Fruit fly (Drosophila melanogaster) whole organism, embryonic: ENCODE measurements around the gene NdufV3.

Experiments used
- BEAF-32 ChIP-seq: fragments of 200-800 bp; sonication (Bioruptor generic); optimal IDR thresholded peaks from 3 replicates; lab custom pipeline; 2017; ENCODE audit warnings: missing biosample characterization, missing genetic modification characterization, mild to moderate bottlenecking, moderate library complexity, missing genetic modification reagents
- Bgb ChIP-seq: fragments of 200-800 bp; sonication (Bioruptor generic); IDR thresholded peaks from 2 replicates; pipeline ENCODE4 v1.3.6; 2022; ENCODE audit warnings: missing biosample characterization, missing genetic modification characterization; ENCODE audit not compliant: partially characterized antibody
- CG10147 ChIP-seq: fragments of 200-800 bp; sonication (Bioruptor generic); optimal IDR thresholded peaks from 2 replicates; lab custom pipeline; 2019; ENCODE audit warnings: missing biosample characterization, mild to moderate bottlenecking, missing genetic modification characterization, moderate library complexity
- CG10543 ChIP-seq: fragments of 200-800 bp; sonication (Bioruptor generic); optimal IDR thresholded peaks from 3 replicates; lab custom pipeline; 2017; ENCODE audit warnings: missing biosample characterization, mild to moderate bottlenecking, missing genetic modification characterization, moderate library complexity
- CG12155 ChIP-seq: fragments of 200-800 bp; sonication (Bioruptor generic); optimal IDR thresholded peaks from 3 replicates; lab custom pipeline; 2016; ENCODE audit warnings: missing biosample characterization, missing genetic modification characterization
- CG12744 ChIP-seq: fragments of 200-800 bp; sonication (Bioruptor generic); optimal IDR thresholded peaks from 2 replicates; lab custom pipeline; 2016; ENCODE audit warnings: missing biosample characterization, missing genetic modification characterization
- CG12942 ChIP-seq: fragments of 200-800 bp; sonication (Bioruptor generic); optimal IDR thresholded peaks from 3 replicates; lab custom pipeline; 2016; ENCODE audit warnings: missing biosample characterization, missing genetic modification characterization
- CG13287 ChIP-seq: fragments of 200-800 bp; sonication (Bioruptor generic); IDR thresholded peaks from 2 replicates; pipeline ENCODE4 v1.3.6; 2022; ENCODE audit warnings: missing biosample characterization, missing genetic modification characterization; ENCODE audit not compliant: partially characterized antibody
- CG13296 ChIP-seq: fragments of 200-800 bp; sonication (Bioruptor generic); optimal IDR thresholded peaks from 3 replicates; lab custom pipeline; 2018; ENCODE audit warnings: missing biosample characterization, mild to moderate bottlenecking, missing genetic modification characterization
- CG17359 ChIP-seq: fragments of 200-800 bp; sonication (Bioruptor generic); optimal IDR thresholded peaks from 3 replicates; lab custom pipeline; 2018; ENCODE audit warnings: missing biosample characterization, mild to moderate bottlenecking, missing genetic modification characterization, moderate library complexity
- CG17802 ChIP-seq: fragments of 200-800 bp; sonication (Bioruptor generic); optimal IDR thresholded peaks from 2 replicates; lab custom pipeline; 2018; ENCODE audit warnings: missing biosample characterization, mild to moderate bottlenecking, missing genetic modification characterization, moderate library complexity
- CG1792 ChIP-seq: fragments of 200-800 bp; sonication (Bioruptor generic); optimal IDR thresholded peaks from 2 replicates; lab custom pipeline; 2016; ENCODE audit warnings: missing biosample characterization, missing genetic modification characterization
- CG3407 ChIP-seq: fragments of 200-800 bp; sonication (Bioruptor generic); optimal IDR thresholded peaks from 2 replicates; lab custom pipeline; 2018; ENCODE audit warnings: missing biosample characterization, mild to moderate bottlenecking, missing genetic modification characterization
- CG5180 ChIP-seq: fragments of 200-800 bp; sonication (Bioruptor generic); optimal IDR thresholded peaks from 3 replicates; lab custom pipeline; 2017; ENCODE audit warnings: missing biosample characterization, missing genetic modification characterization, mild to moderate bottlenecking, moderate library complexity, missing genetic modification reagents
- CG6765 ChIP-seq: fragments of 200-800 bp; sonication (Bioruptor generic); optimal IDR thresholded peaks from 3 replicates; lab custom pipeline; 2017; ENCODE audit warnings: missing biosample characterization, mild to moderate bottlenecking, missing genetic modification characterization
- CG7556 ChIP-seq: fragments of 200-800 bp; sonication (Bioruptor generic); optimal IDR thresholded peaks from 2 replicates; lab custom pipeline; 2017; ENCODE audit warnings: missing biosample characterization, mild to moderate bottlenecking, missing genetic modification characterization
- CTCF ChIP-seq: fragments of 200-800 bp; sonication (Bioruptor generic); optimal IDR thresholded peaks from 2 replicates; lab custom pipeline; 2017; ENCODE audit warnings: missing biosample characterization, mild to moderate bottlenecking, missing genetic modification characterization, moderate library complexity
- Dad ChIP-seq: fragments of 200-800 bp; sonication (Bioruptor generic); optimal IDR thresholded peaks from 3 replicates; lab custom pipeline; 2016; ENCODE audit warnings: missing biosample characterization, missing genetic modification characterization
- Dek ChIP-seq: fragments of 200-800 bp; sonication (Bioruptor generic); optimal IDR thresholded peaks from 3 replicates; lab custom pipeline; 2019; ENCODE audit warnings: missing biosample characterization, mild to moderate bottlenecking, missing genetic modification characterization, moderate library complexity
- Dll ChIP-seq: fragments of 200-800 bp; sonication (Bioruptor generic); IDR thresholded peaks from 4 replicates; pipeline ENCODE4 v1.3.6; 2022; ENCODE audit warnings: missing biosample characterization, missing genetic modification characterization; ENCODE audit not compliant: partially characterized antibody
- Dp ChIP-seq: fragments of 200-800 bp; sonication (Bioruptor generic); optimal IDR thresholded peaks from 2 replicates; lab custom pipeline; 2018; ENCODE audit warnings: missing biosample characterization, mild to moderate bottlenecking, missing genetic modification characterization, moderate library complexity
- Eip74EF ChIP-seq, 2 experiments: fragments of 200-800 bp in 1 of 2; fragments of >200 bp in 1 of 2; sonication (Bioruptor generic) in 1 of 2; optimal IDR thresholded peaks; 2 replicates each; lab custom pipeline; 2017 to 2019; ENCODE audit warnings: missing biosample characterization in 2 of 2, missing genetic modification characterization in 2 of 2, mild to moderate bottlenecking in 1 of 2, moderate library complexity in 1 of 2
- Fer1 ChIP-seq: fragments of 200-800 bp; sonication (Bioruptor generic); optimal IDR thresholded peaks from 2 replicates; lab custom pipeline; 2017; ENCODE audit warnings: missing biosample characterization, mild to moderate bottlenecking, missing genetic modification characterization
- Fer2 ChIP-seq: fragments of 200-800 bp; sonication (Bioruptor generic); optimal IDR thresholded peaks from 2 replicates; lab custom pipeline; 2018; ENCODE audit warnings: missing biosample characterization, mild to moderate bottlenecking, missing genetic modification characterization, moderate library complexity
- H2.0 ChIP-seq: fragments of 200-800 bp; sonication (Bioruptor generic); IDR thresholded peaks from 2 replicates; pipeline ENCODE4 v1.3.6; 2022; ENCODE audit warnings: missing biosample characterization, missing genetic modification characterization
- HHEX ChIP-seq: fragments of 200-800 bp; sonication (Bioruptor generic); optimal IDR thresholded peaks from 3 replicates; lab custom pipeline; 2017; ENCODE audit warnings: missing biosample characterization, mild to moderate bottlenecking, missing genetic modification characterization, missing genetic modification reagents
- Hmr ChIP-seq: fragments of 200-800 bp; sonication (Bioruptor generic); optimal IDR thresholded peaks from 3 replicates; lab custom pipeline; 2017; ENCODE audit warnings: mild to moderate bottlenecking, missing biosample characterization, missing genetic modification reagents, missing genetic modification characterization
- Hr78 ChIP-seq, 2 experiments: fragments of 200-800 bp in 1 of 2; fragments of >200 bp in 1 of 2; sonication (Bioruptor generic) in 1 of 2; optimal IDR thresholded peaks; 2 replicates each; lab custom pipeline; 2017 to 2019; ENCODE audit warnings: missing biosample characterization in 2 of 2, missing genetic modification characterization in 2 of 2, mild to moderate bottlenecking in 1 of 2, moderate library complexity in 1 of 2
- Lim3 ChIP-seq: fragments of 200-800 bp; sonication (Bioruptor generic); IDR thresholded peaks from 2 replicates; pipeline ENCODE4 v1.3.6; 2022; ENCODE audit warnings: missing biosample characterization, missing genetic modification characterization
- Mes4 ChIP-seq: fragments of 200-800 bp; sonication (Bioruptor generic); optimal IDR thresholded peaks from 2 replicates; lab custom pipeline; 2016; ENCODE audit warnings: missing biosample characterization, missing genetic modification characterization
- Mrtf ChIP-seq: fragments of 200-800 bp; sonication (Bioruptor generic); IDR thresholded peaks from 3 replicates; pipeline ENCODE4 v1.3.6; 2022; ENCODE audit warnings: missing biosample characterization, missing genetic modification characterization
- Nf-YC ChIP-seq: fragments of 200-800 bp; optimal IDR thresholded peaks from 3 replicates; lab custom pipeline; 2019; ENCODE audit warnings: missing biosample characterization, mild to moderate bottlenecking, missing genetic modification characterization, moderate library complexity
- Rx ChIP-seq: fragments of 200-800 bp; sonication (Bioruptor generic); IDR thresholded peaks from 2 replicates; pipeline ENCODE4 v1.3.6; 2022; ENCODE audit warnings: missing biosample characterization, missing genetic modification characterization
- ab ChIP-seq: fragments of 200-800 bp; sonication (Bioruptor generic); optimal IDR thresholded peaks from 2 replicates; lab custom pipeline; 2016; ENCODE audit warnings: missing biosample characterization, missing genetic modification characterization
- ato ChIP-seq: fragments of 200-800 bp; sonication (Bioruptor generic); IDR thresholded peaks from 2 replicates; pipeline ENCODE4 v1.3.6; 2022; ENCODE audit warnings: missing biosample characterization, missing genetic modification characterization; ENCODE audit not compliant: partially characterized antibody
- cwo ChIP-seq: fragments of 200-800 bp; sonication (Bioruptor generic); optimal IDR thresholded peaks from 3 replicates; lab custom pipeline; 2017; ENCODE audit warnings: missing biosample characterization, missing genetic modification characterization, mild to moderate bottlenecking, moderate library complexity, missing genetic modification reagents
- dan ChIP-seq: fragments of 200-800 bp; sonication (Bioruptor generic); IDR thresholded peaks from 2 replicates; pipeline ENCODE4 v1.3.6; 2022; ENCODE audit warnings: missing biosample characterization, missing genetic modification characterization
- ems ChIP-seq: fragments of 200-800 bp; sonication (Bioruptor generic); optimal IDR thresholded peaks from 3 replicates; lab custom pipeline; 2016; ENCODE audit warnings: missing biosample characterization, missing genetic modification characterization
- fd64A ChIP-seq: fragments of 200-800 bp; sonication (Bioruptor generic); optimal IDR thresholded peaks from 3 replicates; lab custom pipeline; 2018; ENCODE audit warnings: missing biosample characterization, mild to moderate bottlenecking, missing genetic modification characterization
- gcm ChIP-seq: fragments of 200-800 bp; sonication (Bioruptor generic); optimal IDR thresholded peaks from 2 replicates; lab custom pipeline; 2019; ENCODE audit warnings: missing biosample characterization, mild to moderate bottlenecking, missing genetic modification characterization, moderate library complexity
- gfzf ChIP-seq: fragments of 200-800 bp; sonication (Bioruptor generic); optimal IDR thresholded peaks from 2 replicates; lab custom pipeline; 2016; ENCODE audit warnings: missing biosample characterization, mild to moderate bottlenecking, missing genetic modification characterization, moderate library complexity
- hb ChIP-seq: fragments of 200-800 bp; sonication (Bioruptor generic); IDR thresholded peaks from 3 replicates; pipeline ENCODE4 v1.3.6; 2022; ENCODE audit warnings: missing biosample characterization, missing genetic modification characterization; ENCODE audit not compliant: partially characterized antibody
- jing ChIP-seq: fragments of 200-800 bp; sonication (Bioruptor generic); optimal IDR thresholded peaks from 2 replicates; lab custom pipeline; 2018; ENCODE audit warnings: missing biosample characterization, mild to moderate bottlenecking, missing genetic modification characterization
- lbe ChIP-seq: fragments of 200-800 bp; sonication (Bioruptor generic); optimal IDR thresholded peaks from 2 replicates; lab custom pipeline; 2016; ENCODE audit warnings: missing biosample characterization, mild to moderate bottlenecking, missing genetic modification characterization
- mirr ChIP-seq: fragments of 200-800 bp; sonication (Bioruptor generic); optimal IDR thresholded peaks from 3 replicates; lab custom pipeline; 2018; ENCODE audit warnings: missing biosample characterization, mild to moderate bottlenecking, missing genetic modification characterization
- oc ChIP-seq: fragments of 200-800 bp; sonication (Bioruptor generic); optimal IDR thresholded peaks from 2 replicates; lab custom pipeline; 2018; ENCODE audit warnings: missing biosample characterization, mild to moderate bottlenecking, missing genetic modification characterization, moderate library complexity
- otp ChIP-seq: fragments of 200-800 bp; sonication (Bioruptor generic); IDR thresholded peaks from 3 replicates; pipeline ENCODE4, ENCODE4 v1.3.6; 2022; ENCODE audit warnings: missing biosample characterization, missing genetic modification characterization
- schlank ChIP-seq: fragments of 200-800 bp; sonication (Bioruptor generic); optimal IDR thresholded peaks from 2 replicates; lab custom pipeline; 2018; ENCODE audit warnings: missing biosample characterization, mild to moderate bottlenecking, missing genetic modification characterization
- stc ChIP-seq: fragments of 200-800 bp; sonication (Bioruptor generic); IDR thresholded peaks from 2 replicates; pipeline ENCODE4 v1.3.6; 2022; ENCODE audit warnings: missing biosample characterization, missing genetic modification characterization

The NdufV3 gene

dm6 chrX:11326213-11326731, 23.5 kb upstream of the NdufV3 start (continued):
- TF ChIP-seq CG12942 (GFP tag; lab: Kevin White, UChicago), result peak; percentile 14
- peak; percentile 52 for TF ChIP-seq CG10543
- TF ChIP-seq gcm (GFP tag; lab: Kevin White, UChicago), result peak; percentile 57
- TF ChIP-seq CG13287 (GFP tag; lab: Robert Waterston, UW), result no peak; the same call in 1 of the 2 replicates
- TF ChIP-seq hb (GFP tag; lab: Robert Waterston, UW), result no peak
- peak; percentile 68 for TF ChIP-seq oc (tag; lab: Kevin White, UChicago)
- peak; percentile 3 for TF ChIP-seq CG17802
- peak; percentile 28 for TF ChIP-seq CG1792 (GFP tag; lab: Kevin White, UChicago)
- TF ChIP-seq dan (GFP tag; lab: Robert Waterston, UW), result no peak
- peak; percentile 65 for TF ChIP-seq schlank (tag; lab: Kevin White, UChicago)
- TF ChIP-seq Mes4 (GFP tag; lab: Kevin White, UChicago), result peak; percentile 67
- peak; percentile 67 for TF ChIP-seq stc (GFP tag; lab: Robert Waterston, UW)
- TF ChIP-seq CG10147, result peak; percentile 65
- TF ChIP-seq Dp, result no peak
- TF ChIP-seq cwo (GFP tag; lab: Kevin White, UChicago), result peak; percentile 61
- peak; percentile 64 for TF ChIP-seq CG13296 (GFP tag; lab: Kevin White, UChicago)
- peak; percentile 82 for TF ChIP-seq mirr
- no peak for TF ChIP-seq ab (GFP tag; lab: Kevin White, UChicago)
- TF ChIP-seq Dad (GFP tag; lab: Kevin White, UChicago), result peak; percentile 9
- peak; percentile 65 for TF ChIP-seq jing (GFP tag; lab: Kevin White, UChicago)
- TF ChIP-seq CG7556 (GFP tag; lab: Kevin White, UChicago), result peak; percentile 73
- TF ChIP-seq CG12744 (GFP tag; lab: Kevin White, UChicago), result peak; percentile 30
- TF ChIP-seq CG6765 (GFP tag; lab: Kevin White, UChicago), result peak; percentile 47
- peak; percentile 47 for TF ChIP-seq Rx (GFP tag; lab: Robert Waterston, UW)
- TF ChIP-seq Nf-YC (tag; lab: Kevin White, UChicago), result peak; percentile 37
- peak; percentile 70 for TF ChIP-seq HHEX (GFP tag; lab: Kevin White, UChicago)
- peak; percentile 26 for TF ChIP-seq fd64A (GFP tag; lab: Kevin White, UChicago)
- peak; percentile 19 for TF ChIP-seq lbe
- TF ChIP-seq CG12155 (GFP tag; lab: Kevin White, UChicago), result peak; percentile 66
- TF ChIP-seq H2.0, result peak; percentile 22
- TF ChIP-seq CTCF, result peak; percentile 8
- TF ChIP-seq Hmr (GFP tag; lab: Kevin White, UChicago), result peak; percentile 78
- peak; percentile 4 for TF ChIP-seq Fer2 (tag; lab: Kevin White, UChicago)
- TF ChIP-seq Fer1 (GFP tag; lab: Kevin White, UChicago), result peak; percentile 77
- peak; percentile 40 for TF ChIP-seq CG3407 (GFP tag; lab: Kevin White, UChicago)
- peak; percentile 53 for TF ChIP-seq CG5180 (GFP tag; lab: Kevin White, UChicago)
- TF ChIP-seq Mrtf (GFP tag; lab: Robert Waterston, UW), result peak; percentile 48; the same call in 1 of the 3 replicates
- peak; percentile 67 for TF ChIP-seq Dek (tag; lab: Kevin White, UChicago)
- TF ChIP-seq Eip74EF (GFP tag; optimal IDR thresholded peaks at IDR 0.05; lab: Kevin White, UChicago), result peak in 1 of 2 experiments; percentile 59
- peak; percentile 40 for TF ChIP-seq ems (GFP tag; lab: Kevin White, UChicago)
- TF ChIP-seq Hr78 (GFP tag; optimal IDR thresholded peaks at IDR 0.05; lab: Kevin White, UChicago), result peak in 1 of 2 experiments; percentile 69
- TF ChIP-seq ato (GFP tag; lab: Robert Waterston, UW), result no peak
- peak; percentile 66 for TF ChIP-seq CG17359
- TF ChIP-seq otp (GFP tag; lab: Robert Waterston, UW), result peak; percentile 77
- no peak for TF ChIP-seq BEAF-32
- TF ChIP-seq Lim3 (GFP tag; lab: Robert Waterston, UW), result no peak
- TF ChIP-seq Bgb (GFP tag; lab: Robert Waterston, UW), result no peak
- no peak for TF ChIP-seq Dll (GFP tag; lab: Robert Waterston, UW)
- TF ChIP-seq gfzf (GFP tag; lab: Kevin White, UChicago), result no peak
